Worm (Caenorhabditis elegans) whole organism, dauer: ENCODE data around the gene srg-3.

Experiments
- unc-62 ChIP-seq: sonication (generic microtip); optimal IDR thresholded peaks from 2 replicates; lab custom pipeline; 2017; ENCODE audit warnings: missing biosample characterization, missing genetic modification reagents, missing genetic modification characterization

The srg-3 gene

ce11 chrIII:6289366-6289765 is 19.2 kb upstream of the srg-3 start:
- no peak for TF ChIP-seq unc-62 (GFP tag; lab: Kevin White, UChicago)

ce11 chrIII:6287195-6287594 is 17.0 kb upstream of the srg-3 start, which contains the start of gene F47D12.6:
TSS of gene F47D12.6 (minus strand) at chrIII:6287295.
- TF ChIP-seq unc-62 (GFP tag; lab: Kevin White, UChicago), result no peak

ce11 chrIII:6285890-6286289 is 15.7 kb upstream of the srg-3 start, which contains the start of gene gadr-3:
TSS of gene gadr-3 (minus strand) at chrIII:6285990.
- TF ChIP-seq unc-62 (GFP tag; lab: Kevin White, UChicago), result no peak

ce11 chrIII:6283024-6283423 is 12.8 kb upstream of the srg-3 start:
- no peak for TF ChIP-seq unc-62 (GFP tag; lab: Kevin White, UChicago)

ce11 chrIII:6280070-6280596 is 10.0 kb upstream of the srg-3 start, which contains the start of gene hmg-1.2:
TSS of gene hmg-1.2 (plus strand) at chrIII:6280380.
- no peak for TF ChIP-seq unc-62 (GFP tag; lab: Kevin White, UChicago)

- no peak for TF ChIP-seq unc-62 (GFP tag; lab: Kevin White, UChicago)
Observed at ce11 chrIII:6279453-6279852, 9.3 kb upstream of the srg-3 start.

ce11 chrIII:6278301-6278827 is 8.2 kb upstream of the srg-3 start, which contains the start of gene C18F10.7:
TSS of gene C18F10.7 (minus strand) at chrIII:6278351.
- TF ChIP-seq unc-62 (GFP tag; lab: Kevin White, UChicago), result no peak

- no peak for TF ChIP-seq unc-62 (GFP tag; lab: Kevin White, UChicago)
Observed at ce11 chrIII:6272868-6273267, 2.7 kb upstream of the srg-3 start, which contains the start of gene C18F10.2. TSS of gene C18F10.2 (plus strand) at chrIII:6273168.

ce11 chrIII:6268061-6268460 is 2.1 kb downstream of the srg-3 start, which contains the start of gene srg-7:
TSS of gene srg-7 (minus strand) at chrIII:6268161.
- TF ChIP-seq unc-62 (GFP tag; lab: Kevin White, UChicago), result no peak

ce11 chrIII:6265911-6266310 is 4.3 kb downstream of the srg-3 start, which contains the start of gene srg-6:
TSS of gene srg-6 (minus strand) at chrIII:6266011.
- no peak for TF ChIP-seq unc-62 (GFP tag; lab: Kevin White, UChicago)

- no peak for TF ChIP-seq unc-62 (GFP tag; lab: Kevin White, UChicago)
Observed at ce11 chrIII:6264447-6264846, 5.7 kb downstream of the srg-3 start, which contains the start of gene srg-5. TSS of gene srg-5 (minus strand) at chrIII:6264547.

ce11 chrIII:6261985-6262384 is 8.2 kb downstream of the srg-3 start, which contains the start of gene srg-4:
TSS of gene srg-4 (minus strand) at chrIII:6262085.
- TF ChIP-seq unc-62 (GFP tag; lab: Kevin White, UChicago), result no peak

ce11 chrIII:6260115-6260514 is 10.1 kb downstream of the srg-3 start, which contains the start of gene srg-2:
TSS of gene srg-2 (minus strand) at chrIII:6260215.
- no peak for TF ChIP-seq unc-62 (GFP tag; lab: Kevin White, UChicago)

ce11 chrIII:6258262-6258661 is 11.9 kb downstream of the srg-3 start, which contains the start of gene srg-1:
TSS of gene srg-1 (minus strand) at chrIII:6258362.
- no peak for TF ChIP-seq unc-62 (GFP tag; lab: Kevin White, UChicago)

- TF ChIP-seq unc-62 (GFP tag; lab: Kevin White, UChicago), result no peak
Observed at ce11 chrIII:6256675-6257074, 13.5 kb downstream of the srg-3 start, which contains the start of gene srg-9. TSS of gene srg-9 (minus strand) at chrIII:6256775.

- no peak for TF ChIP-seq unc-62 (GFP tag; lab: Kevin White, UChicago)
Observed at ce11 chrIII:6254737-6255136, 15.4 kb downstream of the srg-3 start, which contains the start of gene srg-8. TSS of gene srg-8 (minus strand) at chrIII:6254837.
